Fruit fly (Drosophila melanogaster): ENCODE results near the gene CG16704.
A peak's percentile ranks its signal among the peaks of the same experiment; 100 is the strongest.

CG16704 gene

dm6 chr2L:3712949-3713416, 20.6 kb upstream of the CG16704 start, which contains the start of the genes CG31955 and CG2818 (continued):
- TF ChIP-seq CG1621 (tag; optimal IDR thresholded peaks at IDR 0.05) (no peak), Gug (GFP tag; IDR thresholded peaks at IDR 0.05) (no peak), CG9139 (GFP tag; optimal IDR thresholded peaks at IDR 0.05) (no peak), CG6163 (GFP tag; IDR thresholded peaks at IDR 0.05) (no peak), Smox (GFP tag; optimal IDR thresholded peaks at IDR 0.05) (peak; percentile 32), OdsH (GFP tag; optimal IDR thresholded peaks at IDR 0.05) (peak; percentile 11), eg (GFP tag; IDR thresholded peaks at IDR 0.05) (no peak), cyc (GFP tag; optimal IDR thresholded peaks at IDR 0.05) (no peak), CG8119 (GFP tag; IDR thresholded peaks at IDR 0.05) (no peak), ss (GFP tag; optimal IDR thresholded peaks at IDR 0.05) (no peak), fd59A (GFP tag; optimal IDR thresholded peaks at IDR 0.05) (no peak), Hr39 (GFP tag; optimal IDR thresholded peaks at IDR 0.05) (peak; percentile 41), Blimp-1 (GFP tag; optimal IDR thresholded peaks at IDR 0.05) (no peak), CG7368 (GFP tag; optimal IDR thresholded peaks at IDR 0.05) (no peak), lz (GFP tag; optimal IDR thresholded peaks at IDR 0.05) (peak; percentile 11), Lpt (GFP tag; optimal IDR thresholded peaks at IDR 0.05) (no peak), CG32006 (GFP tag; optimal IDR thresholded peaks at IDR 0.05) (no peak), Eip93F (GFP tag; optimal IDR thresholded peaks at IDR 0.05) (no peak), CG6792 (GFP tag; optimal IDR thresholded peaks at IDR 0.05) (no peak), pdm3 (GFP tag; optimal IDR thresholded peaks at IDR 0.05) (peak; percentile 40), CG15336 (GFP tag; IDR thresholded peaks at IDR 0.05) (no peak; the same call in 1 of the 2 replicates), CG31627 (GFP tag; optimal IDR thresholded peaks at IDR 0.05) (no peak), Met (GFP tag; optimal IDR thresholded peaks at IDR 0.05) (peak; percentile 43), Eip78C (GFP tag) (peak; percentile 22), Hr4 (GFP tag; optimal IDR thresholded peaks at IDR 0.05) (peak; percentile 64), CG6854 (GFP tag; optimal IDR thresholded peaks at IDR 0.05) (no peak), CG11294 (GFP tag; IDR thresholded peaks at IDR 0.05) (no peak), spab (GFP tag; optimal IDR thresholded peaks at IDR 0.05) (no peak), CG16779 (tag; optimal IDR thresholded peaks at IDR 0.05) (no peak), Eip75B (GFP tag; optimal IDR thresholded peaks at IDR 0.05) (peak; percentile 0), CG34406 (GFP tag; optimal IDR thresholded peaks at IDR 0.05) (no peak), CG6808 (GFP tag; optimal IDR thresholded peaks at IDR 0.05) (no peak), fkh (GFP tag; optimal IDR thresholded peaks at IDR 0.05) (no peak), achi (GFP tag; optimal IDR thresholded peaks at IDR 0.05) (peak; percentile 41), Ets96B (tag; optimal IDR thresholded peaks at IDR 0.05) (no peak), salr (GFP tag; optimal IDR thresholded peaks at IDR 0.05) (no peak), CG8632 (GFP tag; optimal IDR thresholded peaks at IDR 0.05) (no peak)

dm6 chr2L:3711665-3712064, 19.3 kb upstream of the CG16704 start, which contains the start of gene cutlet:
TSS of gene cutlet (minus strand) at chr2L:3711748.
- peak; percentile 36 for TF ChIP-seq achi (GFP tag; optimal IDR thresholded peaks at IDR 0.05)
- TF ChIP-seq Eip78C (GFP tag), result peak; percentile 54
- TF ChIP-seq Hr38 (GFP tag; optimal IDR thresholded peaks at IDR 0.05), result no peak
- peak; percentile 93 for TF ChIP-seq fkh (GFP tag; optimal IDR thresholded peaks at IDR 0.05)
- peak; percentile 63 for TF ChIP-seq svp (GFP tag)
- peak; percentile 16 for TF ChIP-seq Smox (GFP tag; optimal IDR thresholded peaks at IDR 0.05)

dm6 chr2L:3706963-3707362, 14.6 kb upstream of the CG16704 start, which contains the start of gene CG31777:
TSS of gene CG31777 (minus strand) at chr2L:3707063.
- peak; percentile 71 for TF ChIP-seq svp (GFP tag)
- TF ChIP-seq CG4318 (GFP tag; optimal IDR thresholded peaks at IDR 0.05), result no peak

Measured in whole organism, prepupa.